Worm (Caenorhabditis elegans): ENCODE measurements around the gene Y32F6B.9.

- TF ChIP-seq unc-62 (GFP tag; optimal IDR thresholded peaks at IDR 0.05) (no peak), zip-8 (tag; optimal IDR thresholded peaks at IDR 0.05) (no peak), nhr-28 (tag; optimal IDR thresholded peaks at IDR 0.05) (no peak), nhr-12 (tag; optimal IDR thresholded peaks at IDR 0.05) (no peak), elt-3 (tag; optimal IDR thresholded peaks at IDR 0.05) (no peak), unc-39 (tag; optimal IDR thresholded peaks at IDR 0.05) (no peak), M03D4.4 (tag; optimal IDR thresholded peaks at IDR 0.05) (no peak), lsy-2 (tag; optimal IDR thresholded peaks at IDR 0.05) (no peak), blmp-1 (tag; optimal IDR thresholded peaks at IDR 0.05) (no peak)
Observed at ce11 chrV:10505553-10505952, 27.1 kb downstream of the Y32F6B.9 start, which contains the start of gene C35A5.5.

Data from whole organism, mixed stage, embryonic.